Worm (Caenorhabditis elegans) whole organism, L1 larva: ENCODE results near the gene F32D8.3.

ENCODE experiments used
- C04F5.9 ChIP-seq: sonication (generic microtip); optimal IDR thresholded peaks from 2 replicates; lab custom pipeline; 2016; ENCODE audit warnings: missing genetic modification characterization, missing compliant biosample characterization
- C16A3.4 ChIP-seq: fragments of 150-350 bp; optimal IDR thresholded peaks from 2 replicates; lab custom pipeline; 2014; ENCODE audit warnings: missing biosample characterization, missing genetic modification characterization
- C34B4.2 ChIP-seq: sonication (generic microtip); optimal IDR thresholded peaks from 2 replicates; lab custom pipeline; 2017; ENCODE audit warnings: mild to moderate bottlenecking, missing genetic modification characterization, missing compliant biosample characterization
- aha-1 ChIP-seq: fragments of 150-350 bp; optimal IDR thresholded peaks from 2 replicates; lab custom pipeline; 2014; ENCODE audit warnings: missing biosample characterization, missing genetic modification characterization
- alr-1 ChIP-seq: fragments of 200-800 bp; sonication (Bioruptor generic); optimal IDR thresholded peaks from 2 replicates; lab custom pipeline; 2018; ENCODE audit warnings: borderline replicate concordance, mild to moderate bottlenecking, missing genetic modification characterization, missing compliant biosample characterization
- ama-1 ChIP-seq: fragments of 150-350 bp; optimal IDR thresholded peaks from 2 replicates; lab custom pipeline; 2014
- blmp-1 ChIP-seq: fragments of 150-350 bp; optimal IDR thresholded peaks from 2 replicates; lab custom pipeline; 2014; ENCODE audit warnings: missing biosample characterization, missing genetic modification characterization
- ceh-63 ChIP-seq: fragments of 200-800 bp; sonication (Bioruptor generic); optimal IDR thresholded peaks from 2 replicates; lab custom pipeline; 2018; ENCODE audit warnings: mild to moderate bottlenecking, missing genetic modification characterization, missing compliant biosample characterization
- ceh-8 ChIP-seq: fragments of 200-800 bp; sonication (Bioruptor generic); optimal IDR thresholded peaks from 2 replicates; lab custom pipeline; 2018; ENCODE audit warnings: mild to moderate bottlenecking, missing genetic modification characterization, moderate library complexity, missing compliant biosample characterization
- ceh-82 ChIP-seq, 3 experiments: fragments of 150-350 bp in 1 of 3; sonication (generic microtip) in 2 of 3; optimal IDR thresholded peaks; 2 replicates each; lab custom pipeline; 2014 to 2017; ENCODE audit warnings: missing biosample characterization in 3 of 3, missing genetic modification characterization in 3 of 3
- ceh-88 ChIP-seq: fragments of 200-800 bp; sonication (Bioruptor generic); IDR thresholded peaks from 2 replicates; pipeline ENCODE4 v1.3.6; 2022; ENCODE audit warnings: missing genetic modification characterization, missing compliant biosample characterization
- ces-1 ChIP-seq: fragments of 150-350 bp; optimal IDR thresholded peaks from 2 replicates; lab custom pipeline; 2014; ENCODE audit warnings: missing biosample characterization, missing genetic modification reagents, missing genetic modification characterization
- dsc-1 ChIP-seq: sonication (generic microtip); optimal IDR thresholded peaks from 2 replicates; lab custom pipeline; 2016; ENCODE audit warnings: mild to moderate bottlenecking, missing genetic modification characterization, missing compliant biosample characterization
- efl-3 ChIP-seq: fragments of 200-800 bp; sonication (Bioruptor generic); optimal IDR thresholded peaks from 2 replicates; lab custom pipeline; 2018; ENCODE audit warnings: mild to moderate bottlenecking, missing genetic modification characterization, missing compliant biosample characterization
- egl-13 ChIP-seq: sonication (generic microtip); optimal IDR thresholded peaks from 2 replicates; lab custom pipeline; 2016; ENCODE audit warnings: missing genotype, missing genetic modification reagents, missing genetic modification characterization, missing compliant biosample characterization
- egl-27 ChIP-seq, 2 experiments: fragments of 150-350 bp in 1 of 2; sonication (generic microtip); optimal IDR thresholded peaks; 3 replicates each; lab custom pipeline; 2017 to 2018; ENCODE audit warnings: missing biosample characterization in 2 of 2, missing genetic modification characterization in 2 of 2, missing genetic modification reagents in 2 of 2
- elt-3 ChIP-seq, 6 experiments: fragments of 150-350 bp in 1 of 6; sonication (generic microtip); optimal IDR thresholded peaks; 2 replicates each; lab custom pipeline; 2017 to 2018; ENCODE audit warnings: missing biosample characterization in 6 of 6, missing genetic modification characterization in 6 of 6, inconsistent platforms in 1 of 6
- ets-5 ChIP-seq: fragments of 200-800 bp; sonication (Bioruptor generic); IDR thresholded peaks from 2 replicates; pipeline ENCODE4 v1.3.6; 2022; ENCODE audit warnings: missing genetic modification characterization, missing compliant biosample characterization
- fos-1 ChIP-seq: fragments of 150-350 bp; optimal IDR thresholded peaks from 2 replicates; lab custom pipeline; 2014; ENCODE audit warnings: missing biosample characterization, missing genetic modification characterization
- hlh-17 ChIP-seq: fragments of 200-800 bp; sonication (Bioruptor generic); optimal IDR thresholded peaks from 2 replicates; lab custom pipeline; 2018; ENCODE audit warnings: missing genetic modification characterization, mild to moderate bottlenecking, missing compliant biosample characterization, moderate library complexity, borderline replicate concordance
- hlh-4 ChIP-seq: sonication (generic microtip); optimal IDR thresholded peaks from 2 replicates; lab custom pipeline; 2016; ENCODE audit warnings: mild to moderate bottlenecking, missing genetic modification characterization, missing compliant biosample characterization
- irx-1 ChIP-seq: sonication (generic microtip); optimal IDR thresholded peaks from 2 replicates; lab custom pipeline; 2016; ENCODE audit warnings: missing genetic modification characterization, missing compliant biosample characterization
- isw-1 ChIP-seq: fragments of 200-800 bp; sonication (Bioruptor generic); IDR thresholded peaks from 2 replicates; pipeline ENCODE4 v1.3.6; 2022; ENCODE audit warnings: missing genetic modification characterization, missing compliant biosample characterization
- jun-1 ChIP-seq: fragments of 150-350 bp; optimal IDR thresholded peaks from 2 replicates; lab custom pipeline; 2014; ENCODE audit warnings: missing biosample characterization, missing genetic modification reagents, missing genetic modification characterization
- lin-14 ChIP-seq: fragments of 200-800 bp; sonication (Bioruptor generic); optimal IDR thresholded peaks from 2 replicates; lab custom pipeline; 2018; ENCODE audit warnings: mild to moderate bottlenecking, missing genetic modification characterization, moderate library complexity, missing compliant biosample characterization
- lin-15B ChIP-seq: fragments of 150-350 bp; sonication (generic microtip); optimal IDR thresholded peaks from 3 replicates; lab custom pipeline; 2014; ENCODE audit warnings: missing biosample characterization, missing genetic modification characterization
- lin-35 ChIP-seq, 2 experiments: fragments of 150-350 bp; optimal IDR thresholded peaks; 2 replicates each; lab custom pipeline; 2014; ENCODE audit warnings: missing biosample characterization in 2 of 2, missing genetic modification characterization in 2 of 2, missing genetic modification reagents in 2 of 2
- lin-39 ChIP-seq: fragments of 150-350 bp; optimal IDR thresholded peaks from 2 replicates; lab custom pipeline; 2014; ENCODE audit warnings: missing biosample characterization, missing genetic modification reagents, missing genetic modification characterization
- lir-3 ChIP-seq: sonication (generic microtip); optimal IDR thresholded peaks from 2 replicates; lab custom pipeline; 2016; ENCODE audit warnings: mild to moderate bottlenecking, missing genetic modification characterization, moderate library complexity, missing compliant biosample characterization; ENCODE audit not compliant: poor library complexity
- lsy-2 ChIP-seq, 2 experiments: fragments of 150-350 bp; optimal IDR thresholded peaks; 2 replicates each; lab custom pipeline; 2014; ENCODE audit warnings: missing biosample characterization in 2 of 2, missing genetic modification characterization in 2 of 2
- mab-9 ChIP-seq: fragments of 200-800 bp; sonication (Bioruptor generic); IDR thresholded peaks from 2 replicates; pipeline ENCODE4 v1.3.6; 2022; ENCODE audit warnings: missing genetic modification reagents, missing genetic modification characterization, missing compliant biosample characterization
- mef-2 ChIP-seq: fragments of 150-350 bp; optimal IDR thresholded peaks from 2 replicates; lab custom pipeline; 2014; ENCODE audit warnings: missing biosample characterization, missing genetic modification characterization
- mep-1 ChIP-seq: fragments of 150-350 bp; optimal IDR thresholded peaks from 2 replicates; lab custom pipeline; 2014; ENCODE audit warnings: missing biosample characterization, missing genetic modification characterization
- nhr-28 ChIP-seq: fragments of 150-350 bp; optimal IDR thresholded peaks from 2 replicates; lab custom pipeline; 2014; ENCODE audit warnings: missing biosample characterization, missing genetic modification characterization
- nhr-47 ChIP-seq: sonication (generic microtip); optimal IDR thresholded peaks from 2 replicates; lab custom pipeline; 2016; ENCODE audit warnings: mild to moderate bottlenecking, missing genetic modification characterization, moderate library complexity, missing compliant biosample characterization
- nhr-77 ChIP-seq: fragments of 150-350 bp; optimal IDR thresholded peaks from 2 replicates; lab custom pipeline; 2014; ENCODE audit warnings: missing biosample characterization, missing genetic modification characterization
- nhr-85 ChIP-seq: sonication (generic microtip); peaks from one replicate; lab custom pipeline; 2016; ENCODE audit warnings: missing genetic modification characterization, inconsistent platforms, missing compliant biosample characterization
- pqm-1 ChIP-seq: sonication (generic microtip); optimal IDR thresholded peaks from 3 replicates; lab custom pipeline; 2017; ENCODE audit warnings: missing biosample characterization, missing genetic modification characterization
- skn-1 ChIP-seq: fragments of 150-350 bp; optimal IDR thresholded peaks from 2 replicates; lab custom pipeline; 2014; ENCODE audit warnings: missing biosample characterization, missing genetic modification characterization
- snpc-4 ChIP-seq: fragments of 150-350 bp; optimal IDR thresholded peaks from 2 replicates; lab custom pipeline; 2014; ENCODE audit warnings: missing biosample characterization, missing genetic modification characterization
- sup-37 ChIP-seq: fragments of 200-800 bp; sonication (Bioruptor generic); optimal IDR thresholded peaks from 2 replicates; lab custom pipeline; 2018; ENCODE audit warnings: mild to moderate bottlenecking, missing genetic modification characterization, missing compliant biosample characterization
- swsn-7 ChIP-seq: sonication (generic microtip); optimal IDR thresholded peaks from 2 replicates; lab custom pipeline; 2016; ENCODE audit warnings: missing genetic modification characterization, missing compliant biosample characterization
- tlp-1 ChIP-seq: fragments of 150-350 bp; optimal IDR thresholded peaks from 2 replicates; lab custom pipeline; 2014; ENCODE audit warnings: missing biosample characterization, missing genetic modification characterization
- unc-130 ChIP-seq: fragments of 150-350 bp; optimal IDR thresholded peaks from 2 replicates; lab custom pipeline; 2017; ENCODE audit warnings: missing biosample characterization, missing genetic modification characterization, inconsistent platforms
- unc-30 ChIP-seq: sonication (generic microtip); optimal IDR thresholded peaks from 2 replicates; lab custom pipeline; 2017; ENCODE audit warnings: missing biosample characterization, missing genetic modification characterization
- unc-62 ChIP-seq: fragments of 150-350 bp; optimal IDR thresholded peaks from 2 replicates; lab custom pipeline; 2014; ENCODE audit warnings: missing biosample characterization, missing genetic modification reagents, missing genetic modification characterization
- unc-86 ChIP-seq: sonication (generic microtip); optimal IDR thresholded peaks from 2 replicates; lab custom pipeline; 2016; ENCODE audit warnings: missing genetic modification characterization, missing compliant biosample characterization
- vab-15 ChIP-seq: sonication (generic microtip); optimal IDR thresholded peaks from 2 replicates; lab custom pipeline; 2017; ENCODE audit warnings: missing genotype, mild to moderate bottlenecking, missing genetic modification characterization, missing compliant biosample characterization
- xbp-1 ChIP-seq: sonication (generic microtip); optimal IDR thresholded peaks from 2 replicates; lab custom pipeline; 2016; ENCODE audit warnings: missing genetic modification characterization, missing compliant biosample characterization
- zag-1 ChIP-seq: fragments of 150-350 bp; optimal IDR thresholded peaks from 2 replicates; lab custom pipeline; 2014; ENCODE audit warnings: missing biosample characterization, missing genetic modification characterization
- ztf-11 ChIP-seq, 2 experiments: sonication (generic microtip); optimal IDR thresholded peaks; 2 replicates each; lab custom pipeline; 2016 to 2017; ENCODE audit warnings: missing genetic modification characterization in 2 of 2, missing biosample characterization in 1 of 2, missing compliant biosample characterization in 1 of 2
- ztf-4 ChIP-seq: fragments of 150-350 bp; optimal IDR thresholded peaks from 2 replicates; lab custom pipeline; 2014; ENCODE audit warnings: missing biosample characterization, missing genetic modification characterization

F32D8.3 gene

ce11 chrV:10866340-10866739 lies 20.3 kb upstream of the F32D8.3 start:
- TF ChIP-seq ceh-88 (GFP tag; lab: Robert Waterston, UW) = 0 out of 2 replicates have a peak, but pooled peaks have one; percentile 11
- TF ChIP-seq ets-5 (GFP tag; lab: Robert Waterston, UW) = peak; percentile 94; the same call in 1 of the 2 replicates

ce11 chrV:10867586-10867985 lies 19.1 kb upstream of the F32D8.3 start:
- TF ChIP-seq C34B4.2 (tag; lab: Kevin White, UChicago) = no peak
- peak; percentile 88 for TF ChIP-seq nhr-85 (tag; lab: Kevin White, UChicago)
- no peak for TF ChIP-seq ztf-4
- TF ChIP-seq ces-1 (GFP tag; lab: Kevin White, UChicago) = no peak
- 0 out of 2 replicates have a peak, but pooled peaks have one; percentile 42 for TF ChIP-seq mab-9 (GFP tag; lab: Robert Waterston, UW)
- no peak for TF ChIP-seq ceh-88 (GFP tag; lab: Robert Waterston, UW)
- no peak for TF ChIP-seq hlh-4 (tag; lab: Kevin White, UChicago)
- no peak for TF ChIP-seq ets-5 (GFP tag; lab: Robert Waterston, UW)
- peak; percentile 14 for TF ChIP-seq mep-1
- TF ChIP-seq fos-1 = no peak
- no peak for TF ChIP-seq nhr-77 (tag; lab: Kevin White, UChicago)
- TF ChIP-seq swsn-7 (tag; lab: Kevin White, UChicago) = peak; percentile 47
- peak; percentile 62 for TF ChIP-seq blmp-1 (tag; lab: Kevin White, UChicago)
- no peak for TF ChIP-seq ceh-63 (GFP tag; lab: Kevin White, UChicago)
- TF ChIP-seq efl-3 (GFP tag; lab: Kevin White, UChicago) = no peak
- TF ChIP-seq ceh-82 (tag; optimal IDR thresholded peaks at IDR 0.05; lab: Kevin White, UChicago) = no peak
- peak; percentile 91 for TF ChIP-seq lin-14 (GFP tag; lab: Kevin White, UChicago)
- no peak for TF ChIP-seq nhr-28 (tag; lab: Kevin White, UChicago)
- TF ChIP-seq egl-27 (tag; optimal IDR thresholded peaks at IDR 0.05; lab: Kevin White, UChicago) = no peak
- no peak for TF ChIP-seq pqm-1 (tag; lab: Kevin White, UChicago)
- peak; percentile 77 for TF ChIP-seq nhr-47 (tag; lab: Kevin White, UChicago)
- TF ChIP-seq alr-1 (tag; lab: Kevin White, UChicago) = no peak
- TF ChIP-seq lin-39 (tag; lab: Kevin White, UChicago) = no peak
- peak; percentile 41 for TF ChIP-seq xbp-1 (tag; lab: Kevin White, UChicago)
- no peak for TF ChIP-seq snpc-4 (tag; lab: Kevin White, UChicago)
- TF ChIP-seq dsc-1 (tag; lab: Kevin White, UChicago) = no peak
- TF ChIP-seq lin-35 (GFP tag; optimal IDR thresholded peaks at IDR 0.05; lab: Kevin White, UChicago) = peak; percentile 27 to 37
- TF ChIP-seq sup-37 = no peak
- no peak for TF ChIP-seq lin-15B
- peak; percentile 27 for TF ChIP-seq mef-2 (tag; lab: Kevin White, UChicago)
- no peak for TF ChIP-seq skn-1 (tag; lab: Kevin White, UChicago)
- TF ChIP-seq elt-3 (tag; optimal IDR thresholded peaks at IDR 0.05; lab: Kevin White, UChicago) = peak in 3 of 6 experiments; percentile 35 to 69 (median 40)
- peak; percentile 31 for TF ChIP-seq unc-86 (tag; lab: Kevin White, UChicago)
- TF ChIP-seq hlh-17 (GFP tag; lab: Kevin White, UChicago) = no peak
- no peak for TF ChIP-seq unc-130 (tag; lab: Kevin White, UChicago)
- no peak for TF ChIP-seq aha-1 (tag; lab: Kevin White, UChicago)
- no peak for TF ChIP-seq ztf-11 (tag; optimal IDR thresholded peaks at IDR 0.05; lab: Kevin White, UChicago)
- no peak for TF ChIP-seq lir-3 (tag; lab: Kevin White, UChicago)
- no peak for TF ChIP-seq zag-1 (tag; lab: Kevin White, UChicago)
- no peak for TF ChIP-seq vab-15
- no peak for TF ChIP-seq unc-62
- TF ChIP-seq ceh-8 (GFP tag; lab: Kevin White, UChicago) = no peak
- no peak for TF ChIP-seq C04F5.9
- TF ChIP-seq egl-13 = peak; percentile 77
- TF ChIP-seq isw-1 = no peak
- TF ChIP-seq lsy-2 (tag; optimal IDR thresholded peaks at IDR 0.05; lab: Kevin White, UChicago) = peak; percentile 41 to 42
- TF ChIP-seq irx-1 (tag; lab: Kevin White, UChicago) = peak; percentile 28
- no peak for TF ChIP-seq ama-1 (lab: Kevin White, UChicago)
- TF ChIP-seq tlp-1 = no peak
- TF ChIP-seq unc-30 (tag; lab: Kevin White, UChicago) = no peak
- TF ChIP-seq jun-1 = no peak
- no peak for TF ChIP-seq C16A3.4 (tag; lab: Kevin White, UChicago)
